Fruit fly (Drosophila melanogaster): ENCODE data around the gene CG16762.
A peak's percentile ranks its signal among the peaks of the same experiment; 100 is the strongest.

The CG16762 gene

DNA sequence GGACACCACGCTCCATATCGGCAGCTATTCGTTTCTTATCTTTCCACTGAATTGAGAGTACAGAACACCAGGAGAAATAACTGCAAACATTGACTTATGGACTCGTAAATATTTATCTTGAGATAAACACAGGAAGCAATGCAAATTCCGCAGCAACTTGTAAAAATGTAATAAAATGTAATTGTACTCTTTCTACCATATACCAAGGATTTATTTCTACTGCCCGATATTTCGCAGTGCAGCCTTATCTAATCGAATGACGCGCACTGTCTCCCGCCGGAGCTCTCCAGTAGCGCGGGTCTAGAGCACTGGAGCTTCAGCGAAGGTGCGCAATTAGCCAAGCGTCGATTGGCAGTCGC lies 18.7 kb upstream of the CG16762 start (continued):
- TF ChIP-seq bab2 (GFP tag; optimal IDR thresholded peaks at IDR 0.05) = peak; percentile 89
- peak; percentile 40 for TF ChIP-seq CG12299 (tag; optimal IDR thresholded peaks at IDR 0.05)
- peak; percentile 86 for TF ChIP-seq bcd (GFP tag; optimal IDR thresholded peaks at IDR 0.05)
- TF ChIP-seq Ssrp (tag; optimal IDR thresholded peaks at IDR 0.05) = peak; percentile 54
- peak; percentile 50 to 76 for TF ChIP-seq Hr51 (GFP tag; optimal IDR thresholded peaks at IDR 0.05)
- TF ChIP-seq repo (GFP tag; optimal IDR thresholded peaks at IDR 0.05) = peak; percentile 84
- peak; percentile 96 for TF ChIP-seq Dbx (GFP tag; IDR thresholded peaks at IDR 0.05)
- peak in 1 of 2 experiments; percentile 42 for TF ChIP-seq Hr78 (GFP tag; optimal IDR thresholded peaks at IDR 0.05)
- TF ChIP-seq B-H2 (GFP tag; optimal IDR thresholded peaks at IDR 0.05) = peak; percentile 37
- TF ChIP-seq Ravus (GFP tag; IDR thresholded peaks at IDR 0.05) = peak; percentile 69
- TF ChIP-seq lilli (GFP tag; optimal IDR thresholded peaks at IDR 0.05) = peak; percentile 84
- TF ChIP-seq CG4360 (GFP tag; IDR thresholded peaks at IDR 0.05) = peak; percentile 29; the same call in 1 of the 2 replicates
- TF ChIP-seq CG12236 (GFP tag; optimal IDR thresholded peaks at IDR 0.05) = no peak
- no peak for TF ChIP-seq ab (GFP tag; optimal IDR thresholded peaks at IDR 0.05)
- peak; percentile 90 for TF ChIP-seq CG3847 (GFP tag; IDR thresholded peaks at IDR 0.05)
- TF ChIP-seq danr (GFP tag; IDR thresholded peaks at IDR 0.05) = peak; percentile 76
- peak; percentile 94 for TF ChIP-seq Fer1 (GFP tag; optimal IDR thresholded peaks at IDR 0.05)
- TF ChIP-seq CG31365 (tag; optimal IDR thresholded peaks at IDR 0.05) = peak; percentile 65
- peak; percentile 96 for TF ChIP-seq sob (GFP tag; IDR thresholded peaks at IDR 0.05)
- TF ChIP-seq CG34422 (GFP tag; IDR thresholded peaks at IDR 0.05) = peak; percentile 88
- peak; percentile 60 for TF ChIP-seq CG9437 (GFP tag; optimal IDR thresholded peaks at IDR 0.05)
- no peak for TF ChIP-seq HmgD (GFP tag; optimal IDR thresholded peaks at IDR 0.05)
- TF ChIP-seq CG14667 (GFP tag; IDR thresholded peaks at IDR 0.05) = peak; percentile 87
- peak; percentile 80 for TF ChIP-seq fd96Cb (tag; optimal IDR thresholded peaks at IDR 0.05)
- peak; percentile 12 for TF ChIP-seq run (tag; optimal IDR thresholded peaks at IDR 0.05)
- TF ChIP-seq CG3838 (GFP tag; optimal IDR thresholded peaks at IDR 0.05) = peak; percentile 30
- TF ChIP-seq abd-A (tag; optimal IDR thresholded peaks at IDR 0.05) = no peak
- TF ChIP-seq jing (GFP tag; optimal IDR thresholded peaks at IDR 0.05) = peak; percentile 65
- TF ChIP-seq ems (GFP tag; optimal IDR thresholded peaks at IDR 0.05) = peak; percentile 76
- peak; percentile 85 for TF ChIP-seq NFAT (GFP tag; IDR thresholded peaks at IDR 0.05)
- TF ChIP-seq Spps (tag; optimal IDR thresholded peaks at IDR 0.05) = peak; percentile 19
- TF ChIP-seq CG11398 (GFP tag; optimal IDR thresholded peaks at IDR 0.05) = no peak
- peak; percentile 77 for TF ChIP-seq croc (GFP tag; conservative IDR thresholded peaks at IDR 0.05)
- peak; percentile 91 for TF ChIP-seq toy (GFP tag; IDR thresholded peaks at IDR 0.05)
- peak; percentile 91 for TF ChIP-seq CG2120 (GFP tag; optimal IDR thresholded peaks at IDR 0.05)
- peak; percentile 88 for TF ChIP-seq caup (GFP tag; optimal IDR thresholded peaks at IDR 0.05; ENCODE audit: severe bottlenecking)
- peak; percentile 69; the same call in 1 of the 2 replicates for TF ChIP-seq Nf-YA (GFP tag; IDR thresholded peaks at IDR 0.05)
- TF ChIP-seq CG11085 (GFP tag; IDR thresholded peaks at IDR 0.05) = peak; percentile 85
- peak; percentile 62 for TF ChIP-seq Myb (GFP tag; optimal IDR thresholded peaks at IDR 0.05)
- TF ChIP-seq lov (optimal IDR thresholded peaks at IDR 0.05) = no peak
- TF ChIP-seq lov (GFP tag; IDR thresholded peaks at IDR 0.05) = peak; percentile 58; the same call in 1 of the 3 replicates
- no peak for TF ChIP-seq nerfin-2 (GFP tag; IDR thresholded peaks at IDR 0.05; ENCODE audit: partially characterized antibody)
- peak; percentile 86 for TF ChIP-seq tap (tag; optimal IDR thresholded peaks at IDR 0.05)
- TF ChIP-seq CG10321 (GFP tag; IDR thresholded peaks at IDR 0.05) = peak; percentile 60
- TF ChIP-seq br (optimal IDR thresholded peaks at IDR 0.05) = no peak
- TF ChIP-seq CG30431 (GFP tag; optimal IDR thresholded peaks at IDR 0.05) = peak; percentile 27
- peak; percentile 90 for TF ChIP-seq zfh1 (GFP tag; IDR thresholded peaks at IDR 0.05)
- TF ChIP-seq Lim3 (GFP tag; IDR thresholded peaks at IDR 0.05) = peak; percentile 39; the same call in 1 of the 2 replicates
- peak; percentile 56 for TF ChIP-seq CG1602 (GFP tag; optimal IDR thresholded peaks at IDR 0.05)
- no peak for TF ChIP-seq Elba2 (GFP tag; optimal IDR thresholded peaks at IDR 0.05)
- TF ChIP-seq da (GFP tag; optimal IDR thresholded peaks at IDR 0.05) = no peak
- no peak for TF ChIP-seq yki (optimal IDR thresholded peaks at IDR 0.05)
- TF ChIP-seq CG6813 (GFP tag; optimal IDR thresholded peaks at IDR 0.05) = peak; percentile 86
